Fruit fly (Drosophila melanogaster) whole organism, embryonic: ENCODE results near the gene Gen.

Source experiments
- B-H2 ChIP-seq: fragments of 200-800 bp; sonication (Bioruptor generic); optimal IDR thresholded peaks from 2 replicates; lab custom pipeline; 2018; ENCODE audit warnings: missing biosample characterization, mild to moderate bottlenecking, missing genetic modification characterization
- CG13287 ChIP-seq: fragments of 200-800 bp; sonication (Bioruptor generic); IDR thresholded peaks from 2 replicates; pipeline ENCODE4 v1.3.6; 2022; ENCODE audit warnings: missing biosample characterization, missing genetic modification characterization; ENCODE audit not compliant: partially characterized antibody
- CG14710 ChIP-seq: fragments of 200-800 bp; sonication (Bioruptor generic); optimal IDR thresholded peaks from 3 replicates; lab custom pipeline; 2019; ENCODE audit warnings: missing biosample characterization, mild to moderate bottlenecking, missing genetic modification characterization, moderate library complexity
- CG14860 ChIP-seq: fragments of 200-800 bp; sonication (Bioruptor generic); IDR thresholded peaks from 3 replicates; pipeline ENCODE4 v1.3.6; 2022; ENCODE audit warnings: missing biosample characterization, missing genetic modification characterization; ENCODE audit not compliant: partially characterized antibody
- CG1602 ChIP-seq: fragments of 200-800 bp; sonication (Bioruptor generic); optimal IDR thresholded peaks from 3 replicates; lab custom pipeline; 2016; ENCODE audit warnings: missing biosample characterization, missing genetic modification characterization
- CG17912 ChIP-seq: fragments of 200-800 bp; sonication (Bioruptor generic); optimal IDR thresholded peaks from 2 replicates; lab custom pipeline; 2018; ENCODE audit warnings: missing biosample characterization, mild to moderate bottlenecking, missing genetic modification characterization
- CG2116 ChIP-seq: fragments of 200-800 bp; sonication (Bioruptor generic); optimal IDR thresholded peaks from 3 replicates; lab custom pipeline; 2018; ENCODE audit warnings: missing biosample characterization, mild to moderate bottlenecking, missing genetic modification characterization
- CG2129 ChIP-seq: fragments of 200-800 bp; sonication (Bioruptor generic); IDR thresholded peaks from 2 replicates; pipeline ENCODE4 v1.3.6; 2022; ENCODE audit warnings: missing biosample characterization, missing genetic modification characterization; ENCODE audit not compliant: partially characterized antibody
- CG31441 ChIP-seq: fragments of 200-800 bp; sonication (Bioruptor generic); IDR thresholded peaks from 2 replicates; pipeline ENCODE4 v1.3.6; 2022; ENCODE audit warnings: missing biosample characterization, missing genetic modification characterization
- CG32532 ChIP-seq: fragments of 200-800 bp; sonication (Bioruptor generic); IDR thresholded peaks from 2 replicates; pipeline ENCODE4 v1.3.6; 2022; ENCODE audit warnings: missing biosample characterization, missing genetic modification characterization
- CG32772 ChIP-seq: fragments of 200-800 bp; sonication (Bioruptor generic); IDR thresholded peaks from 2 replicates; pipeline ENCODE4 v1.3.6; 2022; ENCODE audit warnings: missing biosample characterization, missing genetic modification characterization
- CG3847 ChIP-seq: fragments of 200-800 bp; sonication (Bioruptor generic); IDR thresholded peaks from 2 replicates; pipeline ENCODE4 v1.3.6; 2022; ENCODE audit warnings: missing biosample characterization, missing genetic modification characterization
- CG5245 ChIP-seq: fragments of 200-800 bp; sonication (Bioruptor generic); optimal IDR thresholded peaks from 3 replicates; lab custom pipeline; 2016; ENCODE audit warnings: missing biosample characterization, missing genetic modification characterization
- CG8290 ChIP-seq, 3 experiments: fragments of 200-800 bp; sonication (Bioruptor generic); optimal IDR thresholded peaks; 2 replicates each; lab custom pipeline; 2016 to 2019; ENCODE audit warnings: missing biosample characterization in 3 of 3, missing genetic modification characterization in 3 of 3, mild to moderate bottlenecking in 2 of 3, moderate library complexity in 1 of 3
- Dbx ChIP-seq: fragments of 200-800 bp; sonication (Bioruptor generic); IDR thresholded peaks from 3 replicates; pipeline ENCODE4 v1.3.6; 2022; ENCODE audit warnings: missing biosample characterization, missing genetic modification characterization
- Deaf1 ChIP-seq: fragments of 200-800 bp; optimal IDR thresholded peaks from 3 replicates; lab custom pipeline; 2019; ENCODE audit warnings: missing biosample characterization, mild to moderate bottlenecking, missing genetic modification characterization, moderate library complexity
- Dek ChIP-seq: fragments of 200-800 bp; sonication (Bioruptor generic); optimal IDR thresholded peaks from 3 replicates; lab custom pipeline; 2019; ENCODE audit warnings: missing biosample characterization, mild to moderate bottlenecking, missing genetic modification characterization, moderate library complexity
- Ets65A ChIP-seq: fragments of 200-800 bp; sonication (Bioruptor generic); peaks from one replicate; lab custom pipeline; 2016; ENCODE audit warnings: missing biosample characterization, missing genetic modification characterization
- Lhr ChIP-seq: fragments of 200-800 bp; sonication (Bioruptor generic); optimal IDR thresholded peaks from 3 replicates; lab custom pipeline; 2017; ENCODE audit warnings: mild to moderate bottlenecking, missing biosample characterization, missing genetic modification reagents, missing genetic modification characterization
- MESR4 ChIP-seq: fragments of 200-800 bp; sonication (Bioruptor generic); optimal IDR thresholded peaks from 2 replicates; lab custom pipeline; 2018; ENCODE audit warnings: missing biosample characterization, mild to moderate bottlenecking, missing genetic modification characterization, moderate library complexity
- Med ChIP-seq: fragments of 200-800 bp; sonication (Bioruptor generic); peaks from one replicate; lab custom pipeline; 2016; ENCODE audit warnings: missing biosample characterization, missing genetic modification characterization, mild to moderate bottlenecking, inconsistent platforms, moderate library complexity
- NC2α ChIP-seq: fragments of 200-800 bp; sonication (Bioruptor generic); optimal IDR thresholded peaks from 2 replicates; lab custom pipeline; 2016; ENCODE audit warnings: missing biosample characterization, missing genetic modification characterization
- Rx ChIP-seq: fragments of 200-800 bp; sonication (Bioruptor generic); IDR thresholded peaks from 2 replicates; pipeline ENCODE4 v1.3.6; 2022; ENCODE audit warnings: missing biosample characterization, missing genetic modification characterization
- amos ChIP-seq: fragments of 200-800 bp; sonication (Bioruptor generic); IDR thresholded peaks from 2 replicates; pipeline ENCODE4 v1.3.6; 2022; ENCODE audit warnings: missing biosample characterization, missing genetic modification characterization; ENCODE audit not compliant: partially characterized antibody
- bbx ChIP-seq: fragments of 200-800 bp; sonication (Bioruptor generic); IDR thresholded peaks from 2 replicates; pipeline ENCODE4 v1.3.6; 2022; ENCODE audit warnings: missing biosample characterization, missing genetic modification characterization; ENCODE audit not compliant: partially characterized antibody
- bowl ChIP-seq: fragments of 200-800 bp; sonication (Bioruptor generic); IDR thresholded peaks from 2 replicates; pipeline ENCODE4 v1.3.6; 2022; ENCODE audit warnings: missing biosample characterization, missing genetic modification characterization
- bsh ChIP-seq, 2 experiments: fragments of 200-800 bp; sonication (Bioruptor generic); optimal IDR thresholded peaks; 2 replicates each; lab custom pipeline; 2017 to 2018; ENCODE audit warnings: mild to moderate bottlenecking in 2 of 2, missing biosample characterization in 2 of 2, missing genetic modification characterization in 2 of 2, moderate library complexity in 1 of 2
- ci ChIP-seq: fragments of 200-800 bp; sonication (Bioruptor generic); IDR thresholded peaks from 3 replicates; pipeline ENCODE4 v1.3.6; 2022; ENCODE audit warnings: missing biosample characterization, missing genetic modification characterization
- corto ChIP-seq: fragments of 200-800 bp; sonication (Bioruptor generic); optimal IDR thresholded peaks from 2 replicates; lab custom pipeline; 2016; ENCODE audit warnings: missing biosample characterization, mild to moderate bottlenecking, missing genetic modification characterization, moderate library complexity
- dpn ChIP-seq, 2 experiments: fragments of 200-800 bp; sonication (Bioruptor generic); optimal IDR thresholded peaks; 3 replicates each; lab custom pipeline; 2016; ENCODE audit warnings: missing biosample characterization in 2 of 2, missing genetic modification characterization in 2 of 2
- dysf ChIP-seq: fragments of 200-800 bp; sonication (Bioruptor generic); IDR thresholded peaks from 3 replicates; pipeline ENCODE4 v1.3.6; 2022; ENCODE audit warnings: missing biosample characterization, missing genetic modification characterization
- en ChIP-seq: fragments of 200-800 bp; sonication (Bioruptor generic); optimal IDR thresholded peaks from 2 replicates; lab custom pipeline; 2016; ENCODE audit warnings: missing biosample characterization, missing genetic modification characterization
- esg ChIP-seq: fragments of 200-800 bp; sonication (Bioruptor generic); conservative IDR thresholded peaks from 2 replicates; pipeline ENCODE4 v1.3.6; 2022; ENCODE audit warnings: missing biosample characterization, missing genetic modification characterization
- inv ChIP-seq: fragments of 200-800 bp; sonication (Bioruptor generic); IDR thresholded peaks from 2 replicates; pipeline ENCODE4 v1.3.6; 2022; ENCODE audit warnings: missing biosample characterization, missing genetic modification characterization; ENCODE audit not compliant: partially characterized antibody
- jing ChIP-seq: fragments of 200-800 bp; sonication (Bioruptor generic); optimal IDR thresholded peaks from 2 replicates; lab custom pipeline; 2018; ENCODE audit warnings: missing biosample characterization, mild to moderate bottlenecking, missing genetic modification characterization
- lab ChIP-seq: fragments of 200-800 bp; sonication (Bioruptor generic); optimal IDR thresholded peaks from 3 replicates; lab custom pipeline; 2017; ENCODE audit warnings: missing biosample characterization, missing genetic modification characterization, mild to moderate bottlenecking, moderate library complexity, missing genetic modification reagents
- lilli ChIP-seq: fragments of 200-800 bp; sonication (Bioruptor generic); optimal IDR thresholded peaks from 3 replicates; lab custom pipeline; 2016; ENCODE audit warnings: missing biosample characterization, missing genetic modification characterization
- mam ChIP-seq: fragments of 200-800 bp; sonication (Bioruptor generic); optimal IDR thresholded peaks from 3 replicates; lab custom pipeline; 2016; ENCODE audit warnings: missing biosample characterization, missing genetic modification characterization
- nmo ChIP-seq: fragments of 200-800 bp; sonication (Bioruptor generic); optimal IDR thresholded peaks from 2 replicates; lab custom pipeline; 2018; ENCODE audit warnings: missing biosample characterization, mild to moderate bottlenecking, missing genetic modification characterization, moderate library complexity
- onecut ChIP-seq: fragments of 200-800 bp; sonication (Bioruptor generic); IDR thresholded peaks from 2 replicates; pipeline ENCODE4 v1.3.6; 2022; ENCODE audit warnings: missing biosample characterization, missing genetic modification characterization
- pho ChIP-seq: fragments of 200-800 bp; sonication (Bioruptor generic); optimal IDR thresholded peaks from 2 replicates; lab custom pipeline; 2016; ENCODE audit warnings: missing biosample characterization, missing genetic modification characterization
- prd ChIP-seq, 3 experiments: fragments of >200 bp in 2 of 3; fragments of 200-800 bp in 1 of 3; sonication (Bioruptor generic) in 1 of 3; optimal IDR thresholded peaks in 2 of 3; IDR thresholded peaks in 1 of 3; 2 replicates in 2 of 3; 3 replicates in 1 of 3; pipeline versions ENCODE4 v1.3.6 to Lab custom; 2017 to 2022; ENCODE audit warnings: missing biosample characterization in 1 of 3, missing genetic modification characterization in 1 of 3
- sd ChIP-seq: fragments of 200-800 bp; sonication (Bioruptor generic); optimal IDR thresholded peaks from 3 replicates; lab custom pipeline; 2018; ENCODE audit warnings: missing biosample characterization, mild to moderate bottlenecking, missing genetic modification characterization, moderate library complexity
- stwl ChIP-seq: fragments of 200-800 bp; sonication (Bioruptor generic); optimal IDR thresholded peaks from 3 replicates; lab custom pipeline; 2018; ENCODE audit warnings: missing biosample characterization, mild to moderate bottlenecking, missing genetic modification characterization, moderate library complexity
- tap ChIP-seq: fragments of 200-800 bp; optimal IDR thresholded peaks from 3 replicates; lab custom pipeline; 2019; ENCODE audit warnings: missing biosample characterization, mild to moderate bottlenecking, missing genetic modification characterization, moderate library complexity
- unc-4 ChIP-seq: fragments of 200-800 bp; sonication (Bioruptor generic); IDR thresholded peaks from 2 replicates; pipeline ENCODE4 v1.3.6; 2022; ENCODE audit warnings: missing biosample characterization, missing genetic modification characterization; ENCODE audit not compliant: partially characterized antibody
- zen ChIP-seq: fragments of 200-800 bp; sonication (Bioruptor generic); optimal IDR thresholded peaks from 3 replicates; lab custom pipeline; 2018; ENCODE audit warnings: missing biosample characterization, mild to moderate bottlenecking, missing genetic modification characterization, moderate library complexity

The Gen gene

dm6 chr3L:5133704-5134430, 18.3 kb downstream of the Gen start, which contains the start of gene Yod1 (continued):
- peak; percentile 51 for TF ChIP-seq Lhr (GFP tag; lab: Kevin White, UChicago)
- no peak for TF ChIP-seq prd (optimal IDR thresholded peaks at IDR 0.05; lab: Kevin White, UChicago)
- no peak for TF ChIP-seq prd (GFP tag; IDR thresholded peaks at IDR 0.05; lab: Robert Waterston, UW)
- TF ChIP-seq sd (tag; lab: Kevin White, UChicago), result peak; percentile 47
- TF ChIP-seq B-H2 (GFP tag; lab: Kevin White, UChicago), result no peak
- TF ChIP-seq CG13287, result peak; percentile 83
- no peak for TF ChIP-seq mam (GFP tag; lab: Kevin White, UChicago)
- TF ChIP-seq jing, result no peak
- no peak for TF ChIP-seq Rx (GFP tag; lab: Robert Waterston, UW)
- no peak for TF ChIP-seq bowl (GFP tag; lab: Robert Waterston, UW)
- TF ChIP-seq esg (GFP tag; lab: Robert Waterston, UW), result no peak
- TF ChIP-seq inv (GFP tag; lab: Robert Waterston, UW), result peak; percentile 35
- no peak for TF ChIP-seq en (GFP tag; lab: Kevin White, UChicago)
- peak; percentile 21; the same call in 1 of the 2 replicates for TF ChIP-seq CG2129 (GFP tag; lab: Robert Waterston, UW)
- TF ChIP-seq CG32532 (GFP tag; lab: Robert Waterston, UW), result no peak
- TF ChIP-seq onecut, result 0 out of 2 replicates have a peak, but pooled peaks have one; percentile 23
- no peak for TF ChIP-seq corto (GFP tag; lab: Kevin White, UChicago)
- no peak for TF ChIP-seq Deaf1 (tag; lab: Kevin White, UChicago)
- TF ChIP-seq CG32772 (GFP tag; lab: Robert Waterston, UW), result peak; percentile 13; the same call in 1 of the 2 replicates
- no peak for TF ChIP-seq NC2α
- TF ChIP-seq CG1602 (GFP tag; lab: Kevin White, UChicago), result no peak
- TF ChIP-seq dysf, result no peak
- peak; percentile 28 for TF ChIP-seq nmo
- no peak for TF ChIP-seq Ets65A (GFP tag; lab: Kevin White, UChicago)
- TF ChIP-seq CG17912 (GFP tag; lab: Kevin White, UChicago), result no peak
- peak; percentile 2 for TF ChIP-seq Dek (tag; lab: Kevin White, UChicago)
- TF ChIP-seq MESR4, result peak; percentile 76
- peak; percentile 4 for TF ChIP-seq Med (GFP tag; lab: Kevin White, UChicago)
- no peak for TF ChIP-seq bsh (GFP tag; optimal IDR thresholded peaks at IDR 0.05; lab: Kevin White, UChicago)
- peak; percentile 62; the same call in 1 of the 3 replicates for TF ChIP-seq CG14860 (GFP tag; lab: Robert Waterston, UW)
- TF ChIP-seq CG2116 (GFP tag; lab: Kevin White, UChicago), result peak; percentile 93
- no peak for TF ChIP-seq tap (tag; lab: Kevin White, UChicago)
- peak; percentile 13; the same call in 1 of the 2 replicates for TF ChIP-seq CG3847 (GFP tag; lab: Robert Waterston, UW)
- no peak for TF ChIP-seq lilli (GFP tag; lab: Kevin White, UChicago)
- TF ChIP-seq Dbx (GFP tag; lab: Robert Waterston, UW), result no peak
- TF ChIP-seq CG8290 (GFP tag; optimal IDR thresholded peaks at IDR 0.05; lab: Kevin White, UChicago), result no peak
- no peak for TF ChIP-seq CG8290 (tag; optimal IDR thresholded peaks at IDR 0.05; lab: Kevin White, UChicago)
- TF ChIP-seq dpn (GFP tag; optimal IDR thresholded peaks at IDR 0.05; lab: Kevin White, UChicago), result no peak
- TF ChIP-seq CG5245 (GFP tag; lab: Kevin White, UChicago), result no peak
- no peak for TF ChIP-seq pho (GFP tag; lab: Kevin White, UChicago)
- no peak for TF ChIP-seq CG31441 (GFP tag; lab: Robert Waterston, UW)
- TF ChIP-seq unc-4, result peak; percentile 76
- no peak for TF ChIP-seq ci (GFP tag; lab: Robert Waterston, UW)
- TF ChIP-seq stwl (tag; lab: Kevin White, UChicago), result peak; percentile 97
- TF ChIP-seq CG14710, result peak; percentile 78
- peak; percentile 67 for TF ChIP-seq bbx (GFP tag; lab: Robert Waterston, UW)
- peak; percentile 73 for TF ChIP-seq amos
- no peak for TF ChIP-seq lab (GFP tag; lab: Kevin White, UChicago)
- TF ChIP-seq zen, result peak; percentile 1
